ENCODE assay signal across 4 worm cellular contexts in the genomic region with DNA sequence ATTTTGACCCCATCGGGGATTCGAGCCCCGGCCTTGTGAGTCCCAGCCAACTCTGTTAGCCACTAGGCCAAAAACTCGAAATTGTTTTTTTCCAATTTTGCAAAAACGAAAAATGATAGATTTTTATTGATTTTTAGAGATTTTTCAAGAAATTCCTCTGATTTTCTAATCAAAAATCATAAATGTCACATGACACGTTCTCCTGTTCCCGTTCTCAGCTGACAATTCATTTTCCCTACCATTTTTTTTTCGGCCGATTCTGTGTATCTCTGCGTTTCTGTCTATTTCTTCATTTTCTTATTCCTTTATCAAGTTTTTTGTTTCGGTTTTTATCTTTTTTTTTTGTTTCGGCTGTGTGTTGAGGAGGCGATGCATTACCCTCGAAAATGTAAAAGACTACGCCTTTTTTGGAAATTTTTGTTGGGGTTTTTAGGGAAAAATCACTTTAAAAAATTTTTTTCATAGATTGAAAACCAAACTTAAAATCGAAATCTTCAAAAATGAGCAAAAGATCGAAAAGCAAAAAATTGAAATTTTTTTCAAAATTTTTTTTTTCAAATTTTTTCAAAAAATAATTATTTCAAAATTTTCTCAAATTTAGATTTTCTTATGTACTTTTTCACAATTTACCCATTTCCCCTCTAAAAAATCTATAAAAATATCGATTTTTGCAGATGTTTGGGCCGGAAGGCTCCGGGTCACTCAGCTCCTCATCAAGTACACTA.
A peak's percentile ranks its signal among the peaks of the same experiment; 100 is the strongest.
TF ChIP-seq lines count a peak whose summit lies in the region.

A gene (plus strand): TSS at position 675 of the 725 bp plus-strand sequence.

TF ChIP-seq in whole organism, L1 larva, 84 proteins besides CTCF, POLR2A, EP300 and RAD21 (continued from another document):
- TF ChIP-seq nhr-19 (GFP tag; conservative IDR thresholded peaks at IDR 0.05; lab: Robert Waterston, UW) (no peak), lsy-2 (tag; optimal IDR thresholded peaks at IDR 0.05; lab: Kevin White, UChicago) (peak in 1 of 2 experiments; percentile 15), zag-1 (tag; optimal IDR thresholded peaks at IDR 0.05; lab: Kevin White, UChicago) (no peak), swsn-7 (tag; optimal IDR thresholded peaks at IDR 0.05; lab: Kevin White, UChicago) (no peak), ama-1 (optimal IDR thresholded peaks at IDR 0.05; lab: Kevin White, UChicago) (no peak), ztf-4 (tag; optimal IDR thresholded peaks at IDR 0.05; lab: Kevin White, UChicago) (no peak), lin-39 (tag; optimal IDR thresholded peaks at IDR 0.05; lab: Kevin White, UChicago) (no peak), C16A3.4 (tag; optimal IDR thresholded peaks at IDR 0.05; lab: Kevin White, UChicago) (no peak), egl-13 (tag; optimal IDR thresholded peaks at IDR 0.05; lab: Kevin White, UChicago) (no peak), unc-86 (tag; optimal IDR thresholded peaks at IDR 0.05; lab: Kevin White, UChicago) (no peak), pag-3 (tag; optimal IDR thresholded peaks at IDR 0.05; lab: Kevin White, UChicago; ENCODE audit: borderline replicate concordance, insufficient read depth) (no peak), mdl-1 (tag; optimal IDR thresholded peaks at IDR 0.05; lab: Kevin White, UChicago) (peak in 1 of 2 experiments; percentile 16)

TF ChIP-seq in whole organism, L3 larva, 47 proteins besides CTCF, POLR2A, EP300 and RAD21 (continued from another document):
- TF ChIP-seq daf-12 (tag; optimal IDR thresholded peaks at IDR 0.05; lab: Kevin White, UChicago) (no peak), nhr-28 (tag; optimal IDR thresholded peaks at IDR 0.05; lab: Kevin White, UChicago) (no peak), elt-1 (tag; optimal IDR thresholded peaks at IDR 0.05; lab: Kevin White, UChicago) (no peak), nhr-67 (tag; optimal IDR thresholded peaks at IDR 0.05; lab: Kevin White, UChicago) (no peak), skn-1 (tag; optimal IDR thresholded peaks at IDR 0.05; lab: Kevin White, UChicago) (no peak), ama-1 (optimal IDR thresholded peaks at IDR 0.05; lab: Kevin White, UChicago) (no peak), pha-4 (tag; optimal IDR thresholded peaks at IDR 0.05; lab: Kevin White, UChicago) (peak; percentile 16), elt-2 (tag; optimal IDR thresholded peaks at IDR 0.05; lab: Kevin White, UChicago) (peak; percentile 82), zag-1 (tag; optimal IDR thresholded peaks at IDR 0.05; lab: Kevin White, UChicago) (no peak), nhr-25 (tag; optimal IDR thresholded peaks at IDR 0.05; lab: Kevin White, UChicago) (peak; percentile 42), ceh-9 (tag; optimal IDR thresholded peaks at IDR 0.05; lab: Kevin White, UChicago) (no peak), nhr-43 (tag; optimal IDR thresholded peaks at IDR 0.05; lab: Kevin White, UChicago; ENCODE audit: poor library complexity, severe bottlenecking) (peak; percentile 70), snpc-4 (tag; optimal IDR thresholded peaks at IDR 0.05; lab: Kevin White, UChicago) (no peak), ceh-16 (tag; optimal IDR thresholded peaks at IDR 0.05; lab: Kevin White, UChicago) (no peak), ceh-28 (tag; optimal IDR thresholded peaks at IDR 0.05; lab: Kevin White, UChicago) (peak; percentile 15)

TF ChIP-seq in whole organism, L4 larva, 104 proteins besides CTCF, POLR2A, EP300 and RAD21 (continued from another document):
- TF ChIP-seq cey-2 (tag; optimal IDR thresholded peaks at IDR 0.05; lab: Kevin White, UChicago; ENCODE audit: borderline replicate concordance, insufficient read depth), result peak; percentile 12
- TF ChIP-seq unc-130 (GFP tag; optimal IDR thresholded peaks at IDR 0.05; lab: Kevin White, UChicago), result no peak
- TF ChIP-seq F10B5.3 (tag; optimal IDR thresholded peaks at IDR 0.05; lab: Kevin White, UChicago), result no peak
- peak; percentile 39 for TF ChIP-seq mep-1 (tag; optimal IDR thresholded peaks at IDR 0.05; lab: Kevin White, UChicago)
- TF ChIP-seq nhr-28 (tag; optimal IDR thresholded peaks at IDR 0.05; lab: Kevin White, UChicago), result peak; percentile 87
- no peak for TF ChIP-seq ceh-20 (GFP tag; IDR thresholded peaks at IDR 0.05; lab: Robert Waterston, UW)
- peak; percentile 76 for TF ChIP-seq nhr-77 (tag; optimal IDR thresholded peaks at IDR 0.05; lab: Kevin White, UChicago)
- peak; percentile 51 for TF ChIP-seq nhr-48 (tag; optimal IDR thresholded peaks at IDR 0.05; lab: Kevin White, UChicago)
- no peak; the same call in 1 of the 2 replicates for TF ChIP-seq lin-38 (GFP tag; IDR thresholded peaks at IDR 0.05; lab: Robert Waterston, UW)
- TF ChIP-seq sdz-12 (GFP tag; optimal IDR thresholded peaks at IDR 0.05; lab: Kevin White, UChicago), result no peak
- peak; percentile 42 for TF ChIP-seq T20F7.1 (GFP tag; optimal IDR thresholded peaks at IDR 0.05; lab: Kevin White, UChicago)
- TF ChIP-seq mxl-3 (GFP tag; optimal IDR thresholded peaks at IDR 0.05; lab: Kevin White, UChicago), result peak; percentile 4
- peak in 1 of 2 experiments; percentile 58 for TF ChIP-seq mdl-1 (tag; optimal IDR thresholded peaks at IDR 0.05; lab: Kevin White, UChicago)
- TF ChIP-seq lin-1 (GFP tag; IDR thresholded peaks at IDR 0.05; lab: Robert Waterston, UW), result 0 out of 2 replicates have a peak, but pooled peaks have one; percentile 16
- peak; percentile 24 for TF ChIP-seq dpl-1 (GFP tag; optimal IDR thresholded peaks at IDR 0.05; lab: Kevin White, UChicago)
- TF ChIP-seq nhr-6 (tag; optimal IDR thresholded peaks at IDR 0.05; lab: Kevin White, UChicago), result no peak

TF ChIP-seq in whole organism, young adult, 124 proteins besides CTCF, POLR2A, EP300 and RAD21 (continued from another document):
- TF ChIP-seq rpc-1 (optimal IDR thresholded peaks at IDR 0.05; lab: Kevin White, UChicago) (no peak), rpc-1 (tag; optimal IDR thresholded peaks at IDR 0.05; lab: Kevin White, UChicago) (peak; percentile 52), let-607 (tag; optimal IDR thresholded peaks at IDR 0.05; lab: Kevin White, UChicago) (peak in 1 of 2 experiments; percentile 11), ztf-6 (GFP tag; IDR thresholded peaks at IDR 0.05; lab: Robert Waterston, UW) (no peak), dpl-1 (GFP tag; optimal IDR thresholded peaks at IDR 0.05; lab: Kevin White, UChicago) (no peak), dox-1 (GFP tag; IDR thresholded peaks at IDR 0.05; lab: Robert Waterston, UW) (peak; percentile 57), ceh-91 (GFP tag; IDR thresholded peaks at IDR 0.05; lab: Robert Waterston, UW) (no peak), ceh-58 (GFP tag; IDR thresholded peaks at IDR 0.05; lab: Robert Waterston, UW) (no peak), F57C9.4 (tag; optimal IDR thresholded peaks at IDR 0.05; lab: Kevin White, UChicago) (no peak), dpff-1 (tag; optimal IDR thresholded peaks at IDR 0.05; lab: Kevin White, UChicago) (no peak), T26A5.8 (tag; optimal IDR thresholded peaks at IDR 0.05; lab: Kevin White, UChicago) (no peak), nhr-80 (tag; optimal IDR thresholded peaks at IDR 0.05; lab: Kevin White, UChicago) (peak; percentile 84), F22D6.2 (tag; optimal IDR thresholded peaks at IDR 0.05; lab: Kevin White, UChicago) (no peak), mcd-1 (GFP tag; IDR thresholded peaks at IDR 0.05; lab: Robert Waterston, UW) (0 out of 2 replicates have a peak, but pooled peaks have one; percentile 15), tbp1 (GFP tag; optimal IDR thresholded peaks at IDR 0.05; lab: Kevin White, UChicago) (peak; percentile 9), madf-10 (tag; optimal IDR thresholded peaks at IDR 0.05; lab: Kevin White, UChicago) (peak; percentile 16), lin-40 (tag; optimal IDR thresholded peaks at IDR 0.05; lab: Kevin White, UChicago) (peak; percentile 60), hmg-20 (GFP tag; IDR thresholded peaks at IDR 0.05; lab: Robert Waterston, UW) (no peak), nhr-27 (tag; optimal IDR thresholded peaks at IDR 0.05; lab: Kevin White, UChicago) (no peak), tbx-9 (tag; optimal IDR thresholded peaks at IDR 0.05; lab: Kevin White, UChicago; ENCODE audit: borderline replicate concordance) (no peak), Y79H2A.3 (GFP tag; conservative IDR thresholded peaks at IDR 0.05; lab: Robert Waterston, UW) (no peak), C06A6.2 (GFP tag; conservative IDR thresholded peaks at IDR 0.05; lab: Robert Waterston, UW) (0 out of 2 replicates have a peak, but pooled peaks have one; percentile 42), T07F8.4 (tag; optimal IDR thresholded peaks at IDR 0.05; lab: Kevin White, UChicago) (no peak), Y53G8AR.9 (GFP tag; conservative IDR thresholded peaks at IDR 0.05; lab: Robert Waterston, UW) (no peak), sea-2 (GFP tag; IDR thresholded peaks at IDR 0.05; lab: Robert Waterston, UW) (no peak)
